Worm (Caenorhabditis elegans): ENCODE data around the gene B0524.5.

Gene B0524.5

ce11 chrIII:1921136-1921680 is 27.5 kb upstream of the B0524.5 start (continued):
- TF ChIP-seq hpl-2 (GFP tag; optimal IDR thresholded peaks at IDR 0.05) (peak; percentile 44), aha-1 (tag; optimal IDR thresholded peaks at IDR 0.05) (peak; percentile 93), nhr-47 (tag; optimal IDR thresholded peaks at IDR 0.05) (peak; percentile 99), nhr-12 (tag; optimal IDR thresholded peaks at IDR 0.05) (peak; percentile 41), nhr-20 (tag; optimal IDR thresholded peaks at IDR 0.05) (peak; percentile 100), dsc-1 (tag; optimal IDR thresholded peaks at IDR 0.05) (peak; percentile 98), efl-1 (optimal IDR thresholded peaks at IDR 0.05) (peak; percentile 82 to 86), efl-1 (GFP tag; optimal IDR thresholded peaks at IDR 0.05 in 1 of 2) (peak; percentile 57 to 97), isw-1 (GFP tag; IDR thresholded peaks at IDR 0.05) (peak; percentile 81), mdl-1 (tag; optimal IDR thresholded peaks at IDR 0.05) (peak; percentile 71 to 91), sptf-1 (tag; optimal IDR thresholded peaks at IDR 0.05) (no peak), ces-1 (GFP tag; optimal IDR thresholded peaks at IDR 0.05) (peak; percentile 97), pax-3 (tag; optimal IDR thresholded peaks at IDR 0.05) (peak; percentile 97), fos-1 (tag; optimal IDR thresholded peaks at IDR 0.05) (peak; percentile 80), nhr-11 (tag; optimal IDR thresholded peaks at IDR 0.05) (peak; percentile 91), vab-15 (tag; optimal IDR thresholded peaks at IDR 0.05) (peak; percentile 94), irx-1 (tag; optimal IDR thresholded peaks at IDR 0.05) (peak; percentile 98), ama-1 (optimal IDR thresholded peaks at IDR 0.05) (no peak), lin-15B (tag; optimal IDR thresholded peaks at IDR 0.05) (no peak), nhr-77 (tag; optimal IDR thresholded peaks at IDR 0.05) (peak; percentile 84), Y116A8C.19 (tag; optimal IDR thresholded peaks at IDR 0.05; ENCODE audit: borderline replicate concordance) (peak; percentile 16), lin-35 (GFP tag; optimal IDR thresholded peaks at IDR 0.05) (peak; percentile 69 to 85), unc-86 (tag; optimal IDR thresholded peaks at IDR 0.05) (peak; percentile 100), lin-14 (GFP tag; optimal IDR thresholded peaks at IDR 0.05) (peak; percentile 100), mef-2 (tag; optimal IDR thresholded peaks at IDR 0.05) (peak; percentile 95), jun-1 (tag; optimal IDR thresholded peaks at IDR 0.05) (peak; percentile 96), lir-3 (tag; optimal IDR thresholded peaks at IDR 0.05; ENCODE audit: poor library complexity) (peak; percentile 72), zip-4 (GFP tag; optimal IDR thresholded peaks at IDR 0.05) (peak; percentile 87), ceh-63 (GFP tag; optimal IDR thresholded peaks at IDR 0.05) (peak; percentile 84), F16B12.6 (tag; optimal IDR thresholded peaks at IDR 0.05) (peak; percentile 37), elt-3 (tag; optimal IDR thresholded peaks at IDR 0.05) (peak in 5 of 6 experiments; percentile 10 to 87 (median 82)), dpl-1 (GFP tag; optimal IDR thresholded peaks at IDR 0.05) (peak; percentile 53 to 72 (median 68)), nhr-71 (tag; optimal IDR thresholded peaks at IDR 0.05) (peak; percentile 100), fkh-4 (tag; optimal IDR thresholded peaks at IDR 0.05; ENCODE audit: borderline replicate concordance) (peak; percentile 86), mab-9 (GFP tag; IDR thresholded peaks at IDR 0.05) (peak; percentile 88), snpc-4 (tag; optimal IDR thresholded peaks at IDR 0.05) (peak; percentile 81), unc-62 (GFP tag; optimal IDR thresholded peaks at IDR 0.05) (peak; percentile 93), unc-130 (tag; optimal IDR thresholded peaks at IDR 0.05) (peak; percentile 48), ceh-8 (GFP tag; optimal IDR thresholded peaks at IDR 0.05) (peak; percentile 98), unc-30 (tag; optimal IDR thresholded peaks at IDR 0.05) (no peak), nhr-237 (tag; optimal IDR thresholded peaks at IDR 0.05) (peak; percentile 85), zag-1 (tag; optimal IDR thresholded peaks at IDR 0.05) (peak; percentile 93), lsy-2 (tag; optimal IDR thresholded peaks at IDR 0.05) (peak; percentile 86 to 90), efl-3 (GFP tag; optimal IDR thresholded peaks at IDR 0.05) (peak; percentile 84)
